Worm (Caenorhabditis elegans): ENCODE data around the gene C37C3.12.

Gene C37C3.12

ce11 chrV:7810591-7810990 lies 28.8 kb downstream of the C37C3.12 start:
- no peak for TF ChIP-seq unc-62 (GFP tag; optimal IDR thresholded peaks at IDR 0.05)

ce11 chrV:7809320-7810256 lies 29.8 kb downstream of the C37C3.12 start, which contains the start of gene ZK742.3:
Gene ZK742.3, minus strand, starts transcription at chrV:7809912.
- no peak for TF ChIP-seq unc-62 (GFP tag; optimal IDR thresholded peaks at IDR 0.05)

- TF ChIP-seq unc-62 (GFP tag; optimal IDR thresholded peaks at IDR 0.05): no peak
These were observed 30.9 kb downstream of the C37C3.12 start for ce11 chrV:7808444-7808843.

ce11 chrV:7806629-7807028 lies 32.8 kb downstream of the C37C3.12 start:
- TF ChIP-seq unc-62 (GFP tag; optimal IDR thresholded peaks at IDR 0.05): no peak

ce11 chrV:7804801-7805163 lies 34.6 kb downstream of the C37C3.12 start, which contains the start of gene xpo-1:
Gene xpo-1, plus strand, starts transcription at chrV:7805064.
- TF ChIP-seq unc-62 (GFP tag; optimal IDR thresholded peaks at IDR 0.05): no peak

ce11 chrV:7804064-7804800 lies 35.2 kb downstream of the C37C3.12 start, which contains the start of gene uvs-1:
Gene uvs-1, minus strand, starts transcription at chrV:7804208.
- no peak for TF ChIP-seq unc-62 (GFP tag; optimal IDR thresholded peaks at IDR 0.05)

ce11 chrV:7803563-7803962 lies 35.8 kb downstream of the C37C3.12 start:
- no peak for TF ChIP-seq unc-62 (GFP tag; optimal IDR thresholded peaks at IDR 0.05)

ce11 chrV:7798079-7798478 lies 41.3 kb downstream of the C37C3.12 start, which contains the start of gene ZK742.7:
Gene ZK742.7, plus strand, starts transcription at chrV:7798379.
- TF ChIP-seq unc-62 (GFP tag; optimal IDR thresholded peaks at IDR 0.05): no peak

- TF ChIP-seq unc-62 (GFP tag; optimal IDR thresholded peaks at IDR 0.05): no peak
These were observed 46.3 kb downstream of the C37C3.12 start, which contains the start of gene flp-21 for ce11 chrV:7793067-7793466. Gene flp-21, plus strand, starts transcription at chrV:7793367.

Data from whole organism, dauer.